Worm (Caenorhabditis elegans) whole organism, L3 larva: Measurements from ENCODE around the gene uvs-1.

Experiments
- R02D3.7 ChIP-seq: fragments of 150-350 bp; optimal IDR thresholded peaks from 2 replicates; lab custom pipeline; 2014; ENCODE audit warnings: missing biosample characterization, missing genetic modification characterization
- ZK546.5 ChIP-seq: sonication (generic microtip); optimal IDR thresholded peaks from 2 replicates; lab custom pipeline; 2017; ENCODE audit warnings: missing biosample characterization, missing genetic modification characterization
- aly-2 ChIP-seq: fragments of 150-350 bp; optimal IDR thresholded peaks from 2 replicates; lab custom pipeline; 2014; ENCODE audit warnings: missing biosample characterization, missing genetic modification characterization
- ama-1 ChIP-seq: fragments of 150-350 bp; optimal IDR thresholded peaks from 2 replicates; lab custom pipeline; 2018
- ceh-16 ChIP-seq: sonication (generic microtip); optimal IDR thresholded peaks from 2 replicates; lab custom pipeline; 2017; ENCODE audit warnings: missing biosample characterization, missing genetic modification characterization
- ceh-28 ChIP-seq: fragments of 150-350 bp; optimal IDR thresholded peaks from 2 replicates; lab custom pipeline; 2014; ENCODE audit warnings: missing biosample characterization, missing genetic modification reagents, missing genetic modification characterization
- ceh-82 ChIP-seq: fragments of 150-350 bp; optimal IDR thresholded peaks from 2 replicates; lab custom pipeline; 2014; ENCODE audit warnings: missing biosample characterization, missing genetic modification characterization
- ceh-9 ChIP-seq: sonication (generic microtip); optimal IDR thresholded peaks from 2 replicates; lab custom pipeline; 2018; ENCODE audit warnings: missing biosample characterization, missing genetic modification characterization
- daf-12 ChIP-seq: fragments of 150-350 bp; optimal IDR thresholded peaks from 2 replicates; lab custom pipeline; 2014; ENCODE audit warnings: missing biosample characterization, missing genetic modification reagents, missing genetic modification characterization
- egl-27 ChIP-seq: sonication (generic microtip); optimal IDR thresholded peaks from 4 replicates; lab custom pipeline; 2017; ENCODE audit warnings: missing biosample characterization, missing genetic modification reagents, missing genetic modification characterization
- egl-5 ChIP-seq: fragments of 150-350 bp; optimal IDR thresholded peaks from 2 replicates; lab custom pipeline; 2017; ENCODE audit warnings: missing biosample characterization, missing genetic modification reagents, missing genetic modification characterization, inconsistent platforms
- elt-1 ChIP-seq: fragments of 150-350 bp; optimal IDR thresholded peaks from 2 replicates; lab custom pipeline; 2014; ENCODE audit warnings: missing biosample characterization, missing genetic modification characterization
- elt-2 ChIP-seq: sonication (generic microtip); optimal IDR thresholded peaks from 2 replicates; lab custom pipeline; 2016; ENCODE audit warnings: missing genetic modification reagents, mild to moderate bottlenecking, missing genetic modification characterization, missing compliant biosample characterization
- elt-3 ChIP-seq, 3 experiments: fragments of 150-350 bp in 1 of 3; sonication (generic microtip) in 2 of 3; optimal IDR thresholded peaks; 2 replicates in 2 of 3; 4 replicates in 1 of 3; lab custom pipeline; 2014 to 2017; ENCODE audit warnings: missing biosample characterization in 3 of 3, missing genetic modification characterization in 3 of 3
- eor-1 ChIP-seq, 2 experiments: fragments of 150-350 bp; optimal IDR thresholded peaks; 2 replicates each; lab custom pipeline; 2014 to 2018; ENCODE audit warnings: missing biosample characterization in 2 of 2, missing genetic modification characterization in 2 of 2
- fkh-10 ChIP-seq: sonication (generic microtip); optimal IDR thresholded peaks from 2 replicates; lab custom pipeline; 2017; ENCODE audit warnings: missing biosample characterization, missing genetic modification reagents, missing genetic modification characterization
- fkh-2 ChIP-seq: fragments of 150-350 bp; optimal IDR thresholded peaks from 2 replicates; lab custom pipeline; 2014; ENCODE audit warnings: missing biosample characterization, missing genetic modification reagents, missing genetic modification characterization
- fos-1 ChIP-seq: fragments of 150-350 bp; optimal IDR thresholded peaks from 2 replicates; lab custom pipeline; 2014; ENCODE audit warnings: missing biosample characterization, missing genetic modification characterization
- hmg-11 ChIP-seq: sonication (generic microtip); optimal IDR thresholded peaks from 2 replicates; lab custom pipeline; 2016; ENCODE audit warnings: missing genetic modification characterization, missing compliant biosample characterization
- jun-1 ChIP-seq: fragments of 150-350 bp; optimal IDR thresholded peaks from 2 replicates; lab custom pipeline; 2014; ENCODE audit warnings: missing biosample characterization, missing genetic modification reagents, missing genetic modification characterization
- lin-15B ChIP-seq: fragments of 150-350 bp; optimal IDR thresholded peaks from 2 replicates; lab custom pipeline; 2014; ENCODE audit warnings: missing biosample characterization, missing genetic modification characterization
- lin-39 ChIP-seq: fragments of 150-350 bp; optimal IDR thresholded peaks from 2 replicates; lab custom pipeline; 2018; ENCODE audit warnings: missing biosample characterization, missing genetic modification reagents, missing genetic modification characterization
- lsy-12 ChIP-seq: sonication (generic microtip); optimal IDR thresholded peaks from 2 replicates; lab custom pipeline; 2016; ENCODE audit warnings: mild to moderate bottlenecking, missing genetic modification characterization, missing compliant biosample characterization
- mdl-1 ChIP-seq: fragments of 150-350 bp; optimal IDR thresholded peaks from 2 replicates; lab custom pipeline; 2014; ENCODE audit warnings: missing biosample characterization, missing genetic modification characterization
- mml-1 ChIP-seq: fragments of 150-350 bp; sonication (generic microtip); optimal IDR thresholded peaks from 3 replicates; lab custom pipeline; 2014; ENCODE audit warnings: missing biosample characterization, missing genetic modification characterization
- nfya-1 ChIP-seq: sonication (generic microtip); optimal IDR thresholded peaks from 2 replicates; lab custom pipeline; 2017; ENCODE audit warnings: missing genetic modification characterization, mild to moderate bottlenecking, missing compliant biosample characterization, antibody characterized with exemption, moderate library complexity; ENCODE audit not compliant: insufficient read depth
- nhr-11 ChIP-seq: fragments of 150-350 bp; optimal IDR thresholded peaks from 2 replicates; lab custom pipeline; 2014; ENCODE audit warnings: missing biosample characterization, missing genetic modification characterization
- nhr-12 ChIP-seq: fragments of 150-350 bp; optimal IDR thresholded peaks from 2 replicates; lab custom pipeline; 2014; ENCODE audit warnings: missing biosample characterization, missing genetic modification characterization
- nhr-23 ChIP-seq: fragments of 150-350 bp; optimal IDR thresholded peaks from 2 replicates; lab custom pipeline; 2014; ENCODE audit warnings: missing biosample characterization, missing genetic modification reagents, missing genetic modification characterization
- nhr-237 ChIP-seq: fragments of 150-350 bp; optimal IDR thresholded peaks from 2 replicates; lab custom pipeline; 2014; ENCODE audit warnings: missing biosample characterization, missing genetic modification characterization
- nhr-25 ChIP-seq: sonication (generic microtip); optimal IDR thresholded peaks from 2 replicates; lab custom pipeline; 2017; ENCODE audit warnings: missing biosample characterization, missing genetic modification characterization
- nhr-28 ChIP-seq: fragments of 150-350 bp; optimal IDR thresholded peaks from 2 replicates; lab custom pipeline; 2014; ENCODE audit warnings: missing biosample characterization, missing genetic modification characterization
- nhr-43 ChIP-seq: sonication (generic microtip); optimal IDR thresholded peaks from 2 replicates; lab custom pipeline; 2016; ENCODE audit warnings: mild to moderate bottlenecking, missing genetic modification characterization, missing compliant biosample characterization; ENCODE audit not compliant: poor library complexity, severe bottlenecking
- nhr-67 ChIP-seq: fragments of 150-350 bp; optimal IDR thresholded peaks from 2 replicates; lab custom pipeline; 2014; ENCODE audit warnings: missing biosample characterization, missing genetic modification characterization
- nhr-76 ChIP-seq: fragments of 150-350 bp; sonication (generic microtip); optimal IDR thresholded peaks from 5 replicates; lab custom pipeline; 2014; ENCODE audit warnings: missing biosample characterization, missing genetic modification characterization
- nhr-77 ChIP-seq: fragments of 150-350 bp; optimal IDR thresholded peaks from 2 replicates; lab custom pipeline; 2014; ENCODE audit warnings: missing biosample characterization, missing genetic modification characterization
- pha-4 ChIP-seq: fragments of 150-350 bp; optimal IDR thresholded peaks from 2 replicates; lab custom pipeline; 2014; ENCODE audit warnings: missing biosample characterization, missing genetic modification reagents, missing genetic modification characterization
- pqm-1 ChIP-seq: fragments of 150-350 bp; optimal IDR thresholded peaks from 2 replicates; lab custom pipeline; 2017; ENCODE audit warnings: missing biosample characterization, missing genetic modification characterization, inconsistent platforms
- sea-2 ChIP-seq: fragments of 150-350 bp; sonication (generic microtip); optimal IDR thresholded peaks from 4 replicates; lab custom pipeline; 2014; ENCODE audit warnings: missing biosample characterization, missing genetic modification reagents, missing genetic modification characterization
- skn-1 ChIP-seq: fragments of 150-350 bp; optimal IDR thresholded peaks from 2 replicates; lab custom pipeline; 2014; ENCODE audit warnings: missing biosample characterization, missing genetic modification characterization
- snpc-4 ChIP-seq: fragments of 150-350 bp; optimal IDR thresholded peaks from 2 replicates; lab custom pipeline; 2014; ENCODE audit warnings: missing biosample characterization, missing genetic modification characterization
- tbx-2 ChIP-seq: sonication (generic microtip); optimal IDR thresholded peaks from 2 replicates; lab custom pipeline; 2016; ENCODE audit warnings: mild to moderate bottlenecking, missing genetic modification characterization, missing compliant biosample characterization
- unc-39 ChIP-seq: sonication (generic microtip); optimal IDR thresholded peaks from 4 replicates; lab custom pipeline; 2017; ENCODE audit warnings: missing biosample characterization, missing genetic modification characterization
- unc-62 ChIP-seq: fragments of 150-350 bp; sonication (generic microtip); optimal IDR thresholded peaks from 4 replicates; lab custom pipeline; 2014; ENCODE audit warnings: missing biosample characterization, missing genetic modification reagents, missing genetic modification characterization
- zag-1 ChIP-seq: fragments of 150-350 bp; optimal IDR thresholded peaks from 2 replicates; lab custom pipeline; 2014; ENCODE audit warnings: missing biosample characterization, missing genetic modification characterization
- ztf-11 ChIP-seq: fragments of 150-350 bp; optimal IDR thresholded peaks from 2 replicates; lab custom pipeline; 2014; ENCODE audit warnings: missing biosample characterization, missing genetic modification characterization
- ztf-4 ChIP-seq: fragments of 150-350 bp; optimal IDR thresholded peaks from 2 replicates; lab custom pipeline; 2014; ENCODE audit warnings: missing biosample characterization, missing genetic modification characterization

The uvs-1 gene

DNA sequence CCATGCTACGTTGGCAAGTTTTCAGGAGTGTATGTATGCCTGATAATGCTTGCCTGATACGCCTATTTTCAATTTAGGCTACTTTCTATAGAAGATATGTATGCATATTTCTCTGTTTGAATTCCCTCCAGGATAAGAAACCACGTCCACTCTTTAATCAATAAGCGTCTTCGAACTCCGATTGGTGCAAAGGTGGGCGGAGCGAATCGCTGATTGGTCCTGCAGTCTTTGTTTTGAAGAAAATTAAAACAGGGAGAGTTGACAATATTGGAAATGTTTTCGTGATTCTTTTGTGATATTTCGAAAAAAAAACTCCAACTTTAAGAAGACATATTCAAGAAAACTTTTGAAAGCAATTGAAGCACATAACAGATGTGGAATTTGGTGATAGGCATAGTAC lies 42.1 kb downstream of the uvs-1 start:
- TF ChIP-seq egl-5 (no peak), nfya-1 (peak; percentile 83), zag-1 (tag; lab: Kevin White, UChicago) (no peak), elt-2 (no peak), fkh-2 (no peak)

DNA sequence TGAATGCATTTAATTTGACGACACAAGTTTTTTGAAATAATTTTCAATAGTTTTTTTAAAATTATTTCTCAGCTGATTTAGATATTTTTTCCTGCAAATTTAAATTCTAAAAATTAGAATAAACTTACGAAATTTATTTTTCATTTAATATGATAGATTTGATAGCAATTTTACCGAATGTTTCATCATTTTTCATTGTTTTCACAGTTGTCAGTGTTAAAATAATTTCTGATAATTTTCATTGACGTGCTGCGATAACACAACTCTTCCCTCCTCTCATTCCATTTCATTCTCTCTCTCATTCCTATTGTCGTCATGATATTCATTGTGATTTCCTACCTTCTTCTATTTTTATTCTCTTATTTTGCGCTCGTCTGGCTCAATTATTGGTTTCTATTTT lies 43.8 kb downstream of the uvs-1 start, which contains the start of gene hint-3:
TSS of gene hint-3 (plus strand) at position 301 of the 400 bp plus-strand sequence.
- TF ChIP-seq unc-62 (GFP tag; lab: Kevin White, UChicago), result no peak
- peak; percentile 36 for TF ChIP-seq elt-2
- no peak for TF ChIP-seq mdl-1 (tag; lab: Kevin White, UChicago)
- TF ChIP-seq, all 47 proteins: peak for 1

DNA sequence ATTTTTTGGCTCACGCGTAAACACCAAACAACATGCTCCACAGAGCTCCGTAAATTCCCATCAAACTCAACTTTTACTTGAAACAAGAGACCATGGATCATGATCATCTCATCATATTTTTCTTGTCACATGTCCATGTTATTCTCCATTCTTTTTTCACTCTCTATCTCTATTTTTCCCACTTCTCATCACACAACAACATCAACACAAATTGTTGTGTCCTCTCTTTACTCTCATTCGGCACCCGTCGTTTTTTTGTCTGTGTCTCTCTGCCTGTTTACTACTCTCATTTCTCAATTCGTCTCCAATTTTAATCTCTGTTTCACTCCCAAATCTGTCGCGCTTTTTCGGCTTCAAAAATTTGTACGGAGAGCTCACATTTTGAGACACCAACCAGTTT lies 44.7 kb downstream of the uvs-1 start:
- TF ChIP-seq nhr-23 (tag; lab: Kevin White, UChicago), result peak; percentile 31
- no peak for TF ChIP-seq ztf-11 (tag; lab: Kevin White, UChicago)
- no peak for TF ChIP-seq unc-39
- peak; percentile 73 for TF ChIP-seq mdl-1 (tag; lab: Kevin White, UChicago)
- no peak for TF ChIP-seq elt-3 (tag; optimal IDR thresholded peaks at IDR 0.05; lab: Kevin White, UChicago)
- TF ChIP-seq nfya-1, result peak; percentile 57
- peak; percentile 79 for TF ChIP-seq egl-5
- no peak for TF ChIP-seq ztf-4 (tag; lab: Kevin White, UChicago)
- no peak for TF ChIP-seq nhr-11 (tag; lab: Kevin White, UChicago)
- peak; percentile 46 for TF ChIP-seq lin-39 (tag; lab: Kevin White, UChicago)
- no peak for TF ChIP-seq jun-1 (tag; lab: Kevin White, UChicago)
- TF ChIP-seq nhr-12 (tag; lab: Kevin White, UChicago), result no peak
- no peak for TF ChIP-seq nhr-67
- TF ChIP-seq egl-27 (tag; lab: Kevin White, UChicago), result no peak
- no peak for TF ChIP-seq tbx-2
- no peak for TF ChIP-seq ceh-9 (tag; lab: Kevin White, UChicago)
- no peak for TF ChIP-seq nhr-77 (tag; lab: Kevin White, UChicago)
- peak; percentile 38 for TF ChIP-seq fkh-10 (GFP tag; lab: Kevin White, UChicago)
- no peak for TF ChIP-seq R02D3.7 (tag; lab: Kevin White, UChicago)
- TF ChIP-seq skn-1 (tag; lab: Kevin White, UChicago), result no peak
- TF ChIP-seq snpc-4, result peak; percentile 46
- no peak for TF ChIP-seq nhr-25 (tag; lab: Kevin White, UChicago)
- TF ChIP-seq sea-2 (GFP tag; lab: Kevin White, UChicago), result no peak
- TF ChIP-seq ceh-16, result no peak
- TF ChIP-seq nhr-237, result no peak
- TF ChIP-seq pha-4 (tag; lab: Kevin White, UChicago), result peak; percentile 61
- no peak for TF ChIP-seq nhr-76 (tag; lab: Kevin White, UChicago)
- no peak for TF ChIP-seq nhr-43 (tag; lab: Kevin White, UChicago)
- no peak for TF ChIP-seq ama-1 (lab: Kevin White, UChicago)
- peak; percentile 42 for TF ChIP-seq hmg-11 (tag; lab: Kevin White, UChicago)
- no peak for TF ChIP-seq fos-1 (tag; lab: Kevin White, UChicago)
- no peak for TF ChIP-seq ZK546.5 (tag; lab: Kevin White, UChicago)
- TF ChIP-seq eor-1 (tag; optimal IDR thresholded peaks at IDR 0.05; lab: Kevin White, UChicago), result no peak
- TF ChIP-seq ceh-28, result no peak
- peak; percentile 30 for TF ChIP-seq elt-1
- TF ChIP-seq zag-1 (tag; lab: Kevin White, UChicago), result no peak
- TF ChIP-seq nhr-28 (tag; lab: Kevin White, UChicago), result no peak
- no peak for TF ChIP-seq daf-12 (tag; lab: Kevin White, UChicago)
- TF ChIP-seq fkh-2, result no peak
- no peak for TF ChIP-seq elt-2
- no peak for TF ChIP-seq ceh-82 (tag; lab: Kevin White, UChicago)
- peak; percentile 23 for TF ChIP-seq lin-15B
- no peak for TF ChIP-seq pqm-1
- TF ChIP-seq unc-62 (GFP tag; lab: Kevin White, UChicago), result peak; percentile 67
- no peak for TF ChIP-seq lsy-12 (tag; lab: Kevin White, UChicago)
- TF ChIP-seq mml-1 (tag; lab: Kevin White, UChicago), result no peak
- TF ChIP-seq aly-2 (tag; lab: Kevin White, UChicago), result no peak
- TF ChIP-seq, all 47 proteins: peak for 12
